Fruit fly (Drosophila melanogaster): Measurements from ENCODE around the gene yps.

DNA sequence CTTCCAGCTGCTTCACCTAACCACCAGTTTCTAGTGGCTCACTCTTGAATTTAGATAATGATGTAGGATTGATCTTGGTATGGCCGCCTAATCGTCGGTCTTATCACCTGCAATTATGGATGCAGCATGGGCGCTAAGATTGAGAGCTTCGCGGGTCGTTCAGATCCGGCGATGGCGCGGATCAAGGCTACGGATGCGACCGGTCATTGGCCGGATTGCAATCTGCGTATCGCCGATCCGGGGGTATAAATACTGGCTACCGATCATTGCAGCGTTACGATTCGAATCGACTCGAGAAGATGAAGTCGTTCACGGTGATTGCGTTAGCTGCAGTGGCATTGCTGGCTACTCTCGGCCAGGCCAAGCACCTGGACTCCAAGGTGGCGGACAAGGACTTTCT lies 4.2 kb upstream of the yps start, which contains the start of gene Lsp2:
- TF ChIP-seq h (optimal IDR thresholded peaks at IDR 0.05) (no peak), ttk (optimal IDR thresholded peaks at IDR 0.05) (no peak), Sin3A (optimal IDR thresholded peaks at IDR 0.05) (no peak)
